Fruit fly (Drosophila melanogaster) whole organism, prepupa: ENCODE results near the gene Rdl.
A peak's percentile ranks its signal among the peaks of the same experiment; 100 is the strongest.

Experiments
- CG10631 ChIP-seq: fragments of 200-800 bp; sonication (Bioruptor generic); optimal IDR thresholded peaks from 2 replicates; lab custom pipeline; 2016; ENCODE audit warnings: missing biosample characterization, missing genetic modification characterization
- CG10669 ChIP-seq: fragments of 200-800 bp; sonication (Bioruptor generic); optimal IDR thresholded peaks from 3 replicates; lab custom pipeline; 2018; ENCODE audit warnings: missing biosample characterization, mild to moderate bottlenecking, missing genetic modification characterization, moderate library complexity
- CG11294 ChIP-seq: fragments of 200-800 bp; sonication (Bioruptor generic); IDR thresholded peaks from 2 replicates; pipeline ENCODE4 v1.3.6; 2022; ENCODE audit warnings: missing biosample characterization, missing genetic modification characterization
- CG15336 ChIP-seq: fragments of 200-800 bp; sonication (Bioruptor generic); IDR thresholded peaks from 2 replicates; pipeline ENCODE4 v1.3.6; 2022; ENCODE audit warnings: missing biosample characterization, missing genetic modification characterization
- CG16779 ChIP-seq: fragments of 200-800 bp; sonication (Bioruptor generic); optimal IDR thresholded peaks from 3 replicates; lab custom pipeline; 2017; ENCODE audit warnings: missing biosample characterization, mild to moderate bottlenecking, missing genetic modification characterization
- CG32006 ChIP-seq: fragments of 200-800 bp; sonication (Bioruptor generic); optimal IDR thresholded peaks from 3 replicates; lab custom pipeline; 2017; ENCODE audit warnings: missing biosample characterization, mild to moderate bottlenecking, missing genetic modification characterization
- CG3919 ChIP-seq: fragments of 200-800 bp; sonication (Bioruptor generic); optimal IDR thresholded peaks from 3 replicates; lab custom pipeline; 2016; ENCODE audit warnings: missing biosample characterization, missing genetic modification characterization
- CG4318 ChIP-seq: fragments of 200-800 bp; sonication (Bioruptor generic); optimal IDR thresholded peaks from 3 replicates; lab custom pipeline; 2017; ENCODE audit warnings: missing biosample characterization, mild to moderate bottlenecking, missing genetic modification characterization
- CG6163 ChIP-seq: fragments of 200-800 bp; sonication (Bioruptor generic); IDR thresholded peaks from 3 replicates; pipeline ENCODE4 v1.3.6; 2022; ENCODE audit warnings: missing biosample characterization, missing genetic modification characterization
- CG6276 ChIP-seq: fragments of 200-800 bp; sonication (Bioruptor generic); optimal IDR thresholded peaks from 2 replicates; lab custom pipeline; 2017; ENCODE audit warnings: missing biosample characterization, mild to moderate bottlenecking, missing genetic modification characterization
- CG6792 ChIP-seq: fragments of 200-800 bp; sonication (Bioruptor generic); optimal IDR thresholded peaks from 3 replicates; lab custom pipeline; 2016; ENCODE audit warnings: missing biosample characterization, missing genetic modification characterization
- CG6808 ChIP-seq: fragments of 200-800 bp; sonication (Bioruptor generic); optimal IDR thresholded peaks from 3 replicates; lab custom pipeline; 2017; ENCODE audit warnings: missing biosample characterization, missing genetic modification characterization, mild to moderate bottlenecking, moderate library complexity, missing genetic modification reagents
- CG7368 ChIP-seq: fragments of 200-800 bp; sonication (Bioruptor generic); optimal IDR thresholded peaks from 3 replicates; lab custom pipeline; 2016; ENCODE audit warnings: missing biosample characterization, missing genetic modification characterization
- CG8119 ChIP-seq: fragments of 200-800 bp; sonication (Bioruptor generic); IDR thresholded peaks from 3 replicates; pipeline ENCODE4 v1.3.6; 2022; ENCODE audit warnings: missing biosample characterization, missing genetic modification characterization
- CG8319 ChIP-seq: fragments of 200-800 bp; sonication (Bioruptor generic); optimal IDR thresholded peaks from 3 replicates; lab custom pipeline; 2016; ENCODE audit warnings: missing biosample characterization, missing genetic modification characterization
- CG8632 ChIP-seq: fragments of 200-800 bp; sonication (Bioruptor generic); optimal IDR thresholded peaks from 3 replicates; lab custom pipeline; 2016; ENCODE audit warnings: missing biosample characterization, missing genetic modification characterization
- Eip75B ChIP-seq: fragments of 200-800 bp; sonication (Bioruptor generic); optimal IDR thresholded peaks from 3 replicates; lab custom pipeline; 2016; ENCODE audit warnings: missing biosample characterization, missing genetic modification characterization
- Eip78C ChIP-seq: fragments of 200-800 bp; sonication (Bioruptor generic); peaks from one replicate; lab custom pipeline; 2016; ENCODE audit warnings: missing biosample characterization, missing genetic modification characterization
- Ets96B ChIP-seq: fragments of 200-800 bp; optimal IDR thresholded peaks from 2 replicates; lab custom pipeline; 2019; ENCODE audit warnings: missing biosample characterization, mild to moderate bottlenecking, missing genetic modification characterization, moderate library complexity
- Hr38 ChIP-seq: sonication (Bioruptor generic); optimal IDR thresholded peaks from 2 replicates; lab custom pipeline; 2016; ENCODE audit warnings: missing biosample characterization, missing genetic modification characterization
- Hr39 ChIP-seq: fragments of 200-800 bp; sonication (Bioruptor generic); optimal IDR thresholded peaks from 2 replicates; lab custom pipeline; 2016; ENCODE audit warnings: missing biosample characterization, missing genetic modification characterization
- Hr4 ChIP-seq: fragments of 200-800 bp; sonication (Bioruptor generic); optimal IDR thresholded peaks from 3 replicates; lab custom pipeline; 2016; ENCODE audit warnings: missing biosample characterization, missing genetic modification characterization
- Met ChIP-seq: fragments of 200-800 bp; sonication (Bioruptor generic); optimal IDR thresholded peaks from 3 replicates; lab custom pipeline; 2016; ENCODE audit warnings: missing biosample characterization, missing genetic modification characterization
- OdsH ChIP-seq: fragments of 200-800 bp; sonication (Bioruptor generic); optimal IDR thresholded peaks from 3 replicates; lab custom pipeline; 2016; ENCODE audit warnings: missing biosample characterization, missing genetic modification characterization
- Sox102F ChIP-seq: fragments of 200-800 bp; sonication (Bioruptor generic); optimal IDR thresholded peaks from 2 replicates; lab custom pipeline; 2016; ENCODE audit warnings: missing biosample characterization, mild to moderate bottlenecking, missing genetic modification characterization
- Sox14 ChIP-seq: fragments of 200-800 bp; sonication (Bioruptor generic); optimal IDR thresholded peaks from 3 replicates; lab custom pipeline; 2016; ENCODE audit warnings: missing biosample characterization, missing genetic modification characterization
- Sox15 ChIP-seq: fragments of 200-800 bp; sonication (Bioruptor generic); optimal IDR thresholded peaks from 3 replicates; lab custom pipeline; 2016; ENCODE audit warnings: missing biosample characterization, missing genetic modification characterization
- achi ChIP-seq: fragments of 200-800 bp; sonication (Bioruptor generic); optimal IDR thresholded peaks from 3 replicates; lab custom pipeline; 2016; ENCODE audit warnings: missing biosample characterization, missing genetic modification characterization
- acj6 ChIP-seq: fragments of 200-800 bp; sonication (Bioruptor generic); optimal IDR thresholded peaks from 3 replicates; lab custom pipeline; 2016; ENCODE audit warnings: missing biosample characterization, missing genetic modification characterization
- cyc ChIP-seq: fragments of 200-800 bp; sonication (Bioruptor generic); optimal IDR thresholded peaks from 3 replicates; lab custom pipeline; 2016; ENCODE audit warnings: missing biosample characterization, missing genetic modification characterization
- dac ChIP-seq: fragments of 200-800 bp; sonication (Bioruptor generic); optimal IDR thresholded peaks from 2 replicates; lab custom pipeline; 2017; ENCODE audit warnings: missing biosample characterization, mild to moderate bottlenecking, missing genetic modification characterization
- dsx ChIP-seq: fragments of 200-800 bp; optimal IDR thresholded peaks from 3 replicates; lab custom pipeline; 2019; ENCODE audit warnings: missing biosample characterization, mild to moderate bottlenecking, missing genetic modification characterization, moderate library complexity; ENCODE audit not compliant: poor library complexity, severe bottlenecking
- eg ChIP-seq: fragments of 200-800 bp; sonication (Bioruptor generic); IDR thresholded peaks from 3 replicates; pipeline ENCODE4 v1.3.6; 2022; ENCODE audit warnings: missing biosample characterization, missing genetic modification characterization
- net ChIP-seq: fragments of 200-800 bp; sonication (Bioruptor generic); optimal IDR thresholded peaks from 3 replicates; lab custom pipeline; 2016; ENCODE audit warnings: missing biosample characterization, missing genetic modification characterization
- pdm3 ChIP-seq: fragments of 200-800 bp; sonication (Bioruptor generic); optimal IDR thresholded peaks from 3 replicates; lab custom pipeline; 2016; ENCODE audit warnings: missing biosample characterization, missing genetic modification characterization
- salr ChIP-seq, 2 experiments: fragments of 200-800 bp; sonication (Bioruptor generic); optimal IDR thresholded peaks; 3 replicates each; lab custom pipeline; 2016 to 2018; ENCODE audit warnings: missing biosample characterization in 2 of 2, missing genetic modification characterization in 2 of 2, mild to moderate bottlenecking in 1 of 2
- spab ChIP-seq: fragments of 200-800 bp; sonication (Bioruptor generic); optimal IDR thresholded peaks from 2 replicates; lab custom pipeline; 2017; ENCODE audit warnings: missing biosample characterization, mild to moderate bottlenecking, missing genetic modification characterization, missing genetic modification reagents
- ss ChIP-seq, 2 experiments: fragments of 200-800 bp; sonication (Bioruptor generic); optimal IDR thresholded peaks; 2 replicates in 1 of 2; 3 replicates in 1 of 2; lab custom pipeline; 2017 to 2018; ENCODE audit warnings: mild to moderate bottlenecking in 2 of 2, missing biosample characterization in 2 of 2, missing genetic modification characterization in 2 of 2, moderate library complexity in 1 of 2
- topi ChIP-seq: fragments of 200-800 bp; sonication (Bioruptor generic); optimal IDR thresholded peaks from 3 replicates; lab custom pipeline; 2016; ENCODE audit warnings: missing biosample characterization, missing genetic modification characterization

The Rdl gene

DNA sequence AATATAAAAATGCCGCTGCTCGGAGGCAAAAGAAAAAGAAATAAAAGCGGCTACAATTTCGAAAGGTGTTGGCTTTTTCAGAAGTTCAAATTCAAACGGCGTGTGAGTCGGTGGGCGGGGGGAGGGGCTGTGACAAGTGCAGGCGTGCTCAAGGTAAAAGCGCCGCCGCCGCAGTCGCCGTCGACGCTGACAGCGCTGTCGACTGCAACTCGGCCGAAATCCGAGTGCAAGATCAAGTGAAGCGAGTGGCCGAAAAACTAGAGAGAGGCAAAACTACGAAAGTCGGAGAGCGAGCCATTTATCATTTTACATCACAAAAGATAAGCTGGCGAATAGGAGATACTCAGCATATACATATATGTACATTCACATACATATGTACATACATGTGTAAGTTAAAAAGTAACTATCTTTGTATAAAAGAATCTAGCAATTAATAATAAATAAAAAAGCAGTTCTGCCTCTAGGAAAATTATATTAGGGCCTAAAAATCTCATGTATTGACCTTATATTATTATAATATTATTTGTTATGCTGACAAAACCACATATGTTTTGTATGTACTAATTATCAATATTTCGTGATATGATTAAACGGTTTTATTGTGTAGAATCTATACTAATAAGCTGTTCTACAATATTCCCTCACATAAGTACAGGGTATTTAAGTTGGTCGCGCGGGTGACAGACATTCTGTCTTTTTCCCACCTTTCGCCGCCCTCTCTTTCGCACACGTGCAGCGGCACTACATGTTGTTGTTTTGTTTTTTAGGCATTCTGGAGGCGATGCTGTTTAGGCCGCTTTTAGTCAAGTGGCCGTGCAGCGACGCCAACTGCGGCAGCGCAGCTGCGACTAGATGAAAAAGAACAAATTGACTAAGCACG, 53.0 kb downstream of the Rdl start (continued):
- TF ChIP-seq CG6163 (GFP tag; lab: Robert Waterston, UW) (no peak), cyc (GFP tag; lab: Kevin White, UChicago) (no peak), CG16779 (tag; lab: Kevin White, UChicago) (no peak), CG6276 (peak; percentile 71), net (peak; percentile 52), topi (GFP tag; lab: Kevin White, UChicago) (no peak), CG11294 (GFP tag; lab: Robert Waterston, UW) (no peak), CG7368 (no peak), Hr39 (no peak), Met (GFP tag; lab: Kevin White, UChicago) (no peak)

DNA sequence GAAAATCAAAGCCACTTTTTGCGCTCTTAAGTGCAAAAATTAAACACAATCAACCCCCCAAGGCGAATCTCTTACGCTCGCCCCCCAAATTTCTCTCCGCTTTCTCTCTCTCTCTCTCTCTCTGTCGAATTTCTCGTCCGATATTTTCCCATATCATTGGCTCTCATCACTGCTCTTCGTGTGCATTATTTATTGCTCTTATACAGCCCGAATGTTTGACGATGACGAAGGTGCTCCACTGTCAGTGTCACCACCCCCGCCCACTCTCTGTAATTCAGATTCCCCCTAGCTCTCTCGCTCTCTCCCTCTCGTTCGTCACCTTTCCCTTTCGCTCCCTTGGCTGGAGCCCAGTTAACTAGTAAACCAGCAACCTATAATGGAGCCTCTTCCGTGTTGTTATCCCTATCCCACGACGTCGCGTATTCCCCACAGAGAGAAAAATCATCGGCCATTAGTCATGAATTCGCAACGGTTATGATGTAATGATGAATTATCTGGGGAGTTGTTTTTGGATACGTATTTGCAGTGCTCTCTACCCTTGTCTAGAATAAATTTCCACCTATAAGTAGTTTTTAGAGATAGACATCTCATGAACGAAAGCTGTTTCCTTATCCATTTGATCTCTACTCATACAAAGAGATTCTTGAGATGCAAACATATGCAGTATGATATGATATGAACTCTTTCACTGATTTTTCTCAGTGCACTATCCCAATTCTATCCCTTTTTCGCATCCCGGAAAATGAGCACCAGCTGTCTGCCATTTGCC, 54.1 kb downstream of the Rdl start:
- TF ChIP-seq CG8119 (GFP tag; lab: Robert Waterston, UW): peak; percentile 44; the same call in 1 of the 3 replicates
- peak; percentile 7 for TF ChIP-seq achi (GFP tag; lab: Kevin White, UChicago)
- no peak for TF ChIP-seq CG8319 (GFP tag; lab: Kevin White, UChicago)
- TF ChIP-seq spab: peak; percentile 26
- TF ChIP-seq dsx (GFP tag; lab: Kevin White, UChicago): no peak
- peak; percentile 34 for TF ChIP-seq OdsH (GFP tag; lab: Kevin White, UChicago)
- peak; percentile 11 for TF ChIP-seq acj6 (GFP tag; lab: Kevin White, UChicago)
- peak; percentile 75 for TF ChIP-seq CG32006 (GFP tag; lab: Kevin White, UChicago)
- peak; percentile 29; the same call in 1 of the 3 replicates for TF ChIP-seq eg (GFP tag; lab: Robert Waterston, UW)
- peak; percentile 49 for TF ChIP-seq CG6276
- peak; percentile 17 for TF ChIP-seq CG3919 (GFP tag; lab: Kevin White, UChicago)
- TF ChIP-seq Sox15 (GFP tag; lab: Kevin White, UChicago): no peak
- no peak for TF ChIP-seq Hr38 (GFP tag; lab: Kevin White, UChicago)
- peak in 1 of 2 experiments; percentile 0 for TF ChIP-seq ss (GFP tag; optimal IDR thresholded peaks at IDR 0.05; lab: Kevin White, UChicago)
- TF ChIP-seq Sox102F (GFP tag; lab: Kevin White, UChicago): peak; percentile 1
- TF ChIP-seq CG6163 (GFP tag; lab: Robert Waterston, UW): no peak
- peak; percentile 44 for TF ChIP-seq CG4318 (GFP tag; lab: Kevin White, UChicago)
- TF ChIP-seq pdm3: peak; percentile 24
- peak in 1 of 2 experiments; percentile 26 for TF ChIP-seq salr (GFP tag; optimal IDR thresholded peaks at IDR 0.05; lab: Kevin White, UChicago)
- peak; percentile 13 for TF ChIP-seq Eip75B (GFP tag; lab: Kevin White, UChicago)
- no peak for TF ChIP-seq CG6792 (GFP tag; lab: Kevin White, UChicago)
- no peak for TF ChIP-seq CG6808 (GFP tag; lab: Kevin White, UChicago)
- TF ChIP-seq CG10631 (GFP tag; lab: Kevin White, UChicago): peak; percentile 30
- no peak for TF ChIP-seq cyc (GFP tag; lab: Kevin White, UChicago)
- peak; percentile 14 for TF ChIP-seq dac (GFP tag; lab: Kevin White, UChicago)
- peak; percentile 24 for TF ChIP-seq Ets96B (tag; lab: Kevin White, UChicago)
- peak; percentile 74 for TF ChIP-seq Eip78C (GFP tag; lab: Kevin White, UChicago)
- TF ChIP-seq Hr4: peak; percentile 60
- peak; percentile 21 for TF ChIP-seq CG10669 (GFP tag; lab: Kevin White, UChicago)
- TF ChIP-seq Hr39: peak; percentile 3
- TF ChIP-seq CG15336: peak; percentile 36; the same call in 1 of the 2 replicates
- TF ChIP-seq Sox14 (GFP tag; lab: Kevin White, UChicago): peak; percentile 24
- no peak for TF ChIP-seq CG8632
